Fruit fly (Drosophila melanogaster) whole organism, adult: ENCODE measurements around the gene CG1764.

ENCODE experiments used
- CG12768 ChIP-seq: fragments of 200-800 bp; sonication (Bioruptor generic); optimal IDR thresholded peaks from 2 replicates; lab custom pipeline; 2017; ENCODE audit warnings: missing biosample characterization, missing genetic modification characterization, mild to moderate bottlenecking, moderate library complexity, missing genetic modification reagents
- CG1620 ChIP-seq: fragments of 200-800 bp; sonication (Bioruptor generic); optimal IDR thresholded peaks from 2 replicates; lab custom pipeline; 2016; ENCODE audit warnings: missing biosample characterization, missing genetic modification characterization
- CG5204 ChIP-seq: fragments of 200-800 bp; sonication (Bioruptor generic); optimal IDR thresholded peaks from 2 replicates; lab custom pipeline; 2016; ENCODE audit warnings: missing biosample characterization, missing genetic modification characterization
- CG7045 ChIP-seq: fragments of 200-800 bp; sonication (Bioruptor generic); optimal IDR thresholded peaks from 2 replicates; lab custom pipeline; 2017; ENCODE audit warnings: missing biosample characterization, mild to moderate bottlenecking, missing genetic modification characterization
- Clk ChIP-seq: fragments of 200-800 bp; sonication (Bioruptor generic); optimal IDR thresholded peaks from 2 replicates; lab custom pipeline; 2017; ENCODE audit warnings: missing biosample characterization, missing genetic modification characterization
- Mnt ChIP-seq: fragments of 200-800 bp; sonication (Bioruptor generic); optimal IDR thresholded peaks from 2 replicates; lab custom pipeline; 2016; ENCODE audit warnings: missing biosample characterization, mild to moderate bottlenecking, missing genetic modification characterization
- bab1 ChIP-seq: fragments of 200-800 bp; sonication (Bioruptor generic); optimal IDR thresholded peaks from 3 replicates; lab custom pipeline; 2019; ENCODE audit warnings: missing biosample characterization, mild to moderate bottlenecking, missing genetic modification characterization, moderate library complexity
- cic ChIP-seq: fragments of 200-800 bp; sonication (Bioruptor generic); optimal IDR thresholded peaks from 2 replicates; lab custom pipeline; 2017; ENCODE audit warnings: missing biosample characterization, mild to moderate bottlenecking, missing genetic modification characterization, moderate library complexity
- toe ChIP-seq: fragments of 200-800 bp; sonication (Bioruptor generic); optimal IDR thresholded peaks from 2 replicates; lab custom pipeline; 2016; ENCODE audit warnings: missing biosample characterization, missing genetic modification characterization

DNA sequence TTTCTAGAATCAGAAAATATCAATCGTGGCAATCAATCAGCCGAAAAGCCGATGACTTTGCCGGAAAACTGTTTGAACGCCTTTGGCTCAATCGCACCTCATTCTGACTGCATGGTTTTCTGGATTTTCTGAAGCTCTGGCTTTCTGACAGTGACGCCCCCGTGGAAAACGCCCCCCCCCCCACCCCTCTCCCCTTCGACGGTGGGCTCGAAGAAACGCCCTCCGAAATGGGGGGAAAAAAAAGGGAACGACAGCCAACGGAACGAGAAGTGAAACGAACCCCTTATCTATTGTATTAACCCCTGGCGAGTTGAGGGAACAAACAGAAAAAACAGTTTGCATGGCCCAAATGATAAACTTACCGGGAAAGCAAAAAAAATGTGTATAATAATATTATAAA, 53.7 kb downstream of the CG1764 start:
- TF ChIP-seq cic (GFP tag; lab: Kevin White, UChicago) (no peak), CG5204 (GFP tag; lab: Kevin White, UChicago) (no peak), bab1 (no peak), toe (GFP tag; lab: Kevin White, UChicago) (no peak), Clk (GFP tag; lab: Kevin White, UChicago) (no peak), CG7045 (GFP tag; lab: Kevin White, UChicago) (no peak), CG12768 (GFP tag; lab: Kevin White, UChicago) (no peak), CG1620 (GFP tag; lab: Kevin White, UChicago) (no peak), Mnt (GFP tag; lab: Kevin White, UChicago) (no peak)
